Worm (Caenorhabditis elegans) whole organism, L4 larva: ENCODE results near the gene K11E4.6.

ENCODE experiments used
- F10B5.3 ChIP-seq: sonication (generic microtip); optimal IDR thresholded peaks from 2 replicates; lab custom pipeline; 2016; ENCODE audit warnings: mild to moderate bottlenecking, missing genetic modification characterization, missing compliant biosample characterization
- F44E2.7 ChIP-seq: fragments of 200-800 bp; sonication (Bioruptor generic); IDR thresholded peaks from 2 replicates; pipeline ENCODE4 v2.1.2; 2022; ENCODE audit warnings: missing genetic modification characterization, missing compliant biosample characterization
- F49E8.2 ChIP-seq: sonication (generic microtip); optimal IDR thresholded peaks from 2 replicates; lab custom pipeline; 2016; ENCODE audit warnings: missing compliant biosample characterization, mild to moderate bottlenecking, missing genetic modification characterization, borderline replicate concordance
- Y105C5A.15 ChIP-seq: fragments of 200-800 bp; sonication (Bioruptor generic); IDR thresholded peaks from 2 replicates; pipeline ENCODE4 v1.3.6; 2022; ENCODE audit warnings: missing genetic modification characterization, missing compliant biosample characterization
- Y5F2A.4 ChIP-seq: fragments of 200-800 bp; sonication (Bioruptor generic); optimal IDR thresholded peaks from 2 replicates; lab custom pipeline; 2018; ENCODE audit warnings: mild to moderate bottlenecking, missing genetic modification characterization, missing compliant biosample characterization
- Y75B8A.6 ChIP-seq: fragments of 200-800 bp; sonication (Bioruptor generic); IDR thresholded peaks from 2 replicates; pipeline ENCODE4 v1.3.6; 2022; ENCODE audit warnings: missing genetic modification reagents, missing genetic modification characterization, missing compliant biosample characterization
- ZK337.2 ChIP-seq: fragments of 200-800 bp; sonication (Bioruptor generic); IDR thresholded peaks from 2 replicates; pipeline ENCODE4 v1.3.6; 2022; ENCODE audit warnings: missing genetic modification reagents, missing genetic modification characterization, missing compliant biosample characterization
- aly-2 ChIP-seq: sonication (generic microtip); optimal IDR thresholded peaks from 2 replicates; lab custom pipeline; 2018; ENCODE audit warnings: missing biosample characterization, missing genetic modification characterization
- arid-1 ChIP-seq: fragments of 200-800 bp; sonication (Bioruptor generic); conservative IDR thresholded peaks from 2 replicates; pipeline ENCODE4 v1.3.6; 2022; ENCODE audit warnings: missing genetic modification reagents, missing genetic modification characterization, missing compliant biosample characterization
- ceh-44 ChIP-seq: fragments of 200-800 bp; sonication (Bioruptor generic); IDR thresholded peaks from 2 replicates; pipeline ENCODE4 v1.3.6; 2022; ENCODE audit warnings: missing genetic modification reagents, missing genetic modification characterization, missing compliant biosample characterization
- ceh-62 ChIP-seq: sonication (generic microtip); optimal IDR thresholded peaks from 2 replicates; lab custom pipeline; 2017; ENCODE audit warnings: missing biosample characterization, missing genetic modification characterization
- daf-16 ChIP-seq, 3 experiments: sonication (generic microtip); optimal IDR thresholded peaks; 2 replicates each; lab custom pipeline; 2016 to 2017; ENCODE audit warnings: missing genetic modification characterization in 3 of 3, missing genetic modification reagents in 3 of 3, mild to moderate bottlenecking in 2 of 3, missing compliant biosample characterization in 2 of 3, missing biosample characterization in 1 of 3, moderate library complexity in 1 of 3
- dmd-6 ChIP-seq: fragments of 200-800 bp; sonication (Bioruptor generic); IDR thresholded peaks from 2 replicates; pipeline ENCODE4 v1.3.6; 2022; ENCODE audit warnings: missing genetic modification reagents, missing genetic modification characterization, missing compliant biosample characterization
- dpl-1 ChIP-seq: fragments of 150-350 bp; optimal IDR thresholded peaks from 2 replicates; lab custom pipeline; 2014; ENCODE audit warnings: missing biosample characterization, missing genetic modification reagents, missing genetic modification characterization
- duxl-1 ChIP-seq: sonication (generic microtip); optimal IDR thresholded peaks from 2 replicates; lab custom pipeline; 2016; ENCODE audit warnings: mild to moderate bottlenecking, missing genetic modification characterization, moderate library complexity, missing compliant biosample characterization; ENCODE audit not compliant: poor library complexity
- dve-1 ChIP-seq: sonication (generic microtip); optimal IDR thresholded peaks from 2 replicates; lab custom pipeline; 2017; ENCODE audit warnings: antibody characterized with exemption, mild to moderate bottlenecking, missing genetic modification characterization, missing compliant biosample characterization; ENCODE audit not compliant: insufficient read depth
- fkh-10 ChIP-seq: fragments of 150-350 bp; optimal IDR thresholded peaks from 2 replicates; lab custom pipeline; 2014; ENCODE audit warnings: missing biosample characterization, missing genetic modification reagents, missing genetic modification characterization
- fos-1 ChIP-seq: fragments of 150-350 bp; optimal IDR thresholded peaks from 2 replicates; lab custom pipeline; 2014; ENCODE audit warnings: missing biosample characterization, missing genetic modification characterization
- hif-1 ChIP-seq, 2 experiments: sonication (generic microtip); optimal IDR thresholded peaks; 2 replicates each; lab custom pipeline; 2016 to 2017; ENCODE audit warnings: missing compliant biosample characterization in 2 of 2, missing genetic modification characterization in 2 of 2, missing genetic modification reagents in 2 of 2, missing genotype in 2 of 2, mild to moderate bottlenecking in 1 of 2
- hlh-11 ChIP-seq: fragments of 200-800 bp; sonication (Bioruptor generic); optimal IDR thresholded peaks from 2 replicates; lab custom pipeline; 2018; ENCODE audit warnings: mild to moderate bottlenecking, missing genetic modification characterization, missing compliant biosample characterization
- lim-7 ChIP-seq: fragments of 200-800 bp; sonication (Bioruptor generic); IDR thresholded peaks from 2 replicates; pipeline ENCODE4 v1.3.6; 2022; ENCODE audit warnings: missing genetic modification characterization, missing compliant biosample characterization
- lin-13 ChIP-seq: fragments of 150-350 bp; optimal IDR thresholded peaks from 2 replicates; lab custom pipeline; 2014; ENCODE audit warnings: missing biosample characterization, missing genetic modification reagents, missing genetic modification characterization
- lin-15B ChIP-seq: fragments of 150-350 bp; sonication (generic microtip); optimal IDR thresholded peaks from 3 replicates; lab custom pipeline; 2014; ENCODE audit warnings: missing biosample characterization, missing genetic modification characterization
- lin-29 ChIP-seq: fragments of 200-800 bp; sonication (Bioruptor generic); IDR thresholded peaks from 2 replicates; pipeline ENCODE4 v1.3.6; 2022; ENCODE audit warnings: missing genetic modification reagents, missing genetic modification characterization, missing compliant biosample characterization
- madf-9 ChIP-seq: fragments of 200-800 bp; sonication (Bioruptor generic); conservative IDR thresholded peaks from 2 replicates; pipeline ENCODE4 v1.3.6; 2022; ENCODE audit warnings: missing genetic modification reagents, missing genetic modification characterization, missing compliant biosample characterization
- mep-1 ChIP-seq: fragments of 150-350 bp; sonication (generic microtip); optimal IDR thresholded peaks from 3 replicates; lab custom pipeline; 2014; ENCODE audit warnings: missing biosample characterization, missing genetic modification characterization
- nhr-10 ChIP-seq: fragments of 150-350 bp; optimal IDR thresholded peaks from 2 replicates; lab custom pipeline; 2014; ENCODE audit warnings: missing biosample characterization, missing genetic modification characterization
- nhr-102 ChIP-seq: sonication (generic microtip); optimal IDR thresholded peaks from 2 replicates; lab custom pipeline; 2016; ENCODE audit warnings: mild to moderate bottlenecking, missing genetic modification characterization, moderate library complexity, missing compliant biosample characterization
- nhr-11 ChIP-seq: fragments of 150-350 bp; optimal IDR thresholded peaks from 2 replicates; lab custom pipeline; 2014; ENCODE audit warnings: missing biosample characterization, missing genetic modification characterization
- nhr-237 ChIP-seq: sonication (generic microtip); optimal IDR thresholded peaks from 2 replicates; lab custom pipeline; 2017; ENCODE audit warnings: missing biosample characterization, missing genetic modification characterization
- nhr-25 ChIP-seq: sonication (generic microtip); optimal IDR thresholded peaks from 2 replicates; lab custom pipeline; 2017; ENCODE audit warnings: missing genetic modification characterization, mild to moderate bottlenecking, missing compliant biosample characterization, antibody characterized with exemption, moderate library complexity, borderline replicate concordance; ENCODE audit not compliant: insufficient read depth
- nhr-6 ChIP-seq: fragments of 150-350 bp; optimal IDR thresholded peaks from 2 replicates; lab custom pipeline; 2014; ENCODE audit warnings: missing biosample characterization, missing genetic modification characterization
- nhr-76 ChIP-seq: fragments of 150-350 bp; optimal IDR thresholded peaks from 2 replicates; lab custom pipeline; 2014; ENCODE audit warnings: missing biosample characterization, missing genetic modification characterization
- pha-4 ChIP-seq, 2 experiments: fragments of 150-350 bp in 1 of 2; fragments of 200-800 bp in 1 of 2; sonication (Bioruptor generic) in 1 of 2; IDR thresholded peaks in 1 of 2; optimal IDR thresholded peaks in 1 of 2; 2 replicates each; pipeline versions ENCODE4 v1.3.6 to Lab custom; 2014 to 2022; ENCODE audit warnings: missing genetic modification characterization in 2 of 2, missing genetic modification reagents in 2 of 2, missing biosample characterization in 1 of 2, missing compliant biosample characterization in 1 of 2
- php-3 ChIP-seq: fragments of 200-800 bp; sonication (Bioruptor generic); IDR thresholded peaks from 2 replicates; pipeline ENCODE4 v1.3.6; 2022; ENCODE audit warnings: missing genetic modification reagents, missing genetic modification characterization, missing compliant biosample characterization
- pqm-1 ChIP-seq: sonication (generic microtip); optimal IDR thresholded peaks from 2 replicates; lab custom pipeline; 2017; ENCODE audit warnings: missing biosample characterization, missing genetic modification characterization
- rbr-2 ChIP-seq: sonication (generic microtip); optimal IDR thresholded peaks from 2 replicates; lab custom pipeline; 2016; ENCODE audit warnings: missing genotype, missing genetic modification characterization, missing compliant biosample characterization
- saeg-2 ChIP-seq: fragments of 200-800 bp; sonication (Bioruptor generic); IDR thresholded peaks from 2 replicates; pipeline ENCODE4 v1.3.6; 2022; ENCODE audit warnings: missing genetic modification reagents, missing genetic modification characterization, missing compliant biosample characterization
- sdz-12 ChIP-seq: fragments of 200-800 bp; sonication (Bioruptor generic); optimal IDR thresholded peaks from 2 replicates; lab custom pipeline; 2018; ENCODE audit warnings: mild to moderate bottlenecking, missing genetic modification characterization, missing compliant biosample characterization
- set-16 ChIP-seq: fragments of 200-800 bp; sonication (Bioruptor generic); IDR thresholded peaks from 2 replicates; pipeline ENCODE4 v1.3.6; 2022; ENCODE audit warnings: missing genetic modification reagents, missing genetic modification characterization, missing compliant biosample characterization
- snpc-4 ChIP-seq: fragments of 150-350 bp; optimal IDR thresholded peaks from 2 replicates; lab custom pipeline; 2014; ENCODE audit warnings: missing biosample characterization, missing genetic modification characterization
- spr-1 ChIP-seq: sonication (generic microtip); optimal IDR thresholded peaks from 2 replicates; lab custom pipeline; 2016; ENCODE audit warnings: mild to moderate bottlenecking, missing genetic modification characterization, missing compliant biosample characterization
- tag-97 ChIP-seq: fragments of 200-800 bp; sonication (Bioruptor generic); IDR thresholded peaks from 2 replicates; pipeline ENCODE4 v1.3.6; 2022; ENCODE audit warnings: missing genetic modification characterization, missing compliant biosample characterization
- tra-1 ChIP-seq: fragments of 200-800 bp; sonication (Bioruptor generic); IDR thresholded peaks from 2 replicates; pipeline ENCODE4 v1.3.6; 2022; ENCODE audit warnings: missing genetic modification reagents, missing genetic modification characterization, missing compliant biosample characterization
- unc-62 ChIP-seq, 3 experiments: fragments of 150-350 bp in 1 of 3; sonication (generic microtip); optimal IDR thresholded peaks in 2 of 3; peaks in 1 of 3; 1 replicate in 1 of 3; 2 replicates in 2 of 3; lab custom pipeline; 2014 to 2017; ENCODE audit warnings: missing biosample characterization in 3 of 3, missing genetic modification characterization in 3 of 3, missing genetic modification reagents in 3 of 3, missing genotype in 1 of 3
- vab-7 ChIP-seq: fragments of 200-800 bp; sonication (Bioruptor generic); IDR thresholded peaks from 2 replicates; pipeline ENCODE4 v1.3.6; 2022; ENCODE audit warnings: missing genetic modification reagents, missing genetic modification characterization, missing compliant biosample characterization
- zag-1 ChIP-seq: fragments of 150-350 bp; optimal IDR thresholded peaks from 2 replicates; lab custom pipeline; 2014; ENCODE audit warnings: missing biosample characterization, missing genetic modification characterization
- zfp-2 ChIP-seq: sonication (generic microtip); optimal IDR thresholded peaks from 2 replicates; lab custom pipeline; 2016; ENCODE audit warnings: mild to moderate bottlenecking, missing genetic modification characterization, missing compliant biosample characterization
- zfp-3 ChIP-seq: fragments of 200-800 bp; sonication (Bioruptor generic); conservative IDR thresholded peaks from 2 replicates; pipeline ENCODE4 v1.3.6; 2022; ENCODE audit warnings: missing genetic modification reagents, missing genetic modification characterization, missing compliant biosample characterization
- ztf-11 ChIP-seq: fragments of 150-350 bp; optimal IDR thresholded peaks from 2 replicates; lab custom pipeline; 2014; ENCODE audit warnings: missing biosample characterization, missing genetic modification characterization

K11E4.6 gene

DNA sequence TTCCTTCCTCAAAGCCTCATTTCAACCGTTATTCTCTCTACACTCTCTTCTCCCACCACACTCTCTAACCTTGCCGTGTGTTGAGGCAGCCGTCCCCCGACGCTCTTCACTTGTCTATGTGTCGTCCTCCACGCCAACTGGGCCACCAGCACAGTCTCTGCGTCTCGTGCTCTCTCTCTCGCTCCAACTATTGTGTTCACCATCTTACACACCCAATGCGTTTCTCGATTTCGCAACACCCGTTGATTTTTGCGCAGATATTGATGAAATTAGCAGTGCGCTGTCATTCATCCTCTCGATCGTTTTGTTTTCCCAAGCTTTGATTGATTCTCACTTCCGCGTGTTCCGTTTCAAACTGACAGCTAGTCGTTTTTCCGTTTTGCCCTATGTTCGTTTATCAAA lies 37.4 kb upstream of the K11E4.6 start (continued):
- TF ChIP-seq vab-7 (no peak), lim-7 (GFP tag; lab: Robert Waterston, UW) (no peak), aly-2 (tag; lab: Kevin White, UChicago) (no peak), lin-15B (tag; lab: Kevin White, UChicago) (no peak), F49E8.2 (tag; lab: Kevin White, UChicago) (no peak), ceh-44 (no peak), nhr-6 (tag; lab: Kevin White, UChicago) (no peak), nhr-76 (no peak), arid-1 (no peak), php-3 (GFP tag; lab: Robert Waterston, UW) (no peak), lin-29 (GFP tag; lab: Robert Waterston, UW) (no peak), dmd-6 (GFP tag; lab: Robert Waterston, UW) (peak; percentile 55), nhr-102 (tag; lab: Kevin White, UChicago) (peak; percentile 22), pqm-1 (no peak), fos-1 (no peak), set-16 (peak; percentile 35; the same call in 1 of the 2 replicates), hif-1 (tag; optimal IDR thresholded peaks at IDR 0.05; lab: Kevin White, UChicago) (peak in 1 of 2 experiments; percentile 17), Y5F2A.4 (no peak), snpc-4 (tag; lab: Kevin White, UChicago) (no peak), saeg-2 (GFP tag; lab: Robert Waterston, UW) (no peak), ceh-62 (tag; lab: Kevin White, UChicago) (no peak), zfp-3 (GFP tag; lab: Robert Waterston, UW) (no peak), unc-62 (GFP tag; optimal IDR thresholded peaks at IDR 0.05 in 1 of 2; lab: Kevin White, UChicago) (peak in 1 of 2 experiments; percentile 98), unc-62 (tag; optimal IDR thresholded peaks at IDR 0.05; lab: Kevin White, UChicago) (no peak), dpl-1 (GFP tag; lab: Kevin White, UChicago) (no peak), sdz-12 (GFP tag; lab: Kevin White, UChicago) (no peak), ZK337.2 (GFP tag; lab: Robert Waterston, UW) (no peak), duxl-1 (tag; lab: Kevin White, UChicago) (no peak), zfp-2 (tag; lab: Kevin White, UChicago) (no peak), madf-9 (GFP tag; lab: Robert Waterston, UW) (no peak), hlh-11 (tag; lab: Kevin White, UChicago) (peak; percentile 73), nhr-25 (tag; lab: Kevin White, UChicago) (peak; percentile 7), tra-1 (GFP tag; lab: Robert Waterston, UW) (peak; percentile 27; the same call in 1 of the 2 replicates), pha-4 (GFP tag; IDR thresholded peaks at IDR 0.05; lab: Robert Waterston, UW) (no peak), pha-4 (tag; optimal IDR thresholded peaks at IDR 0.05; lab: Kevin White, UChicago) (no peak), spr-1 (tag; lab: Kevin White, UChicago) (peak; percentile 44), F10B5.3 (tag; lab: Kevin White, UChicago) (peak; percentile 59), zag-1 (peak; percentile 7), dve-1 (tag; lab: Kevin White, UChicago) (no peak), tag-97 (GFP tag; lab: Robert Waterston, UW) (no peak), daf-16 (GFP tag; optimal IDR thresholded peaks at IDR 0.05; lab: Kevin White, UChicago) (no peak), daf-16 (tag; optimal IDR thresholded peaks at IDR 0.05; lab: Kevin White, UChicago) (peak; percentile 27), Y75B8A.6 (GFP tag; lab: Robert Waterston, UW) (no peak), F44E2.7 (GFP tag; lab: Robert Waterston, UW) (no peak), nhr-11 (no peak), nhr-237 (no peak), rbr-2 (tag; lab: Kevin White, UChicago) (peak; percentile 76), ztf-11 (tag; lab: Kevin White, UChicago) (no peak), lin-13 (GFP tag; lab: Kevin White, UChicago) (peak; percentile 35), mep-1 (tag; lab: Kevin White, UChicago) (peak; percentile 72), nhr-10 (tag; lab: Kevin White, UChicago) (no peak), fkh-10 (peak; percentile 14), Y105C5A.15 (GFP tag; lab: Robert Waterston, UW) (no peak)
